Fruit fly (Drosophila melanogaster) whole organism, wandering third instar larva: ENCODE measurements around the gene Bub3.

Experiments used
- CG32264 ChIP-seq: fragments of 200-800 bp; sonication (Bioruptor generic); optimal IDR thresholded peaks from 2 replicates; lab custom pipeline; 2016; ENCODE audit warnings: missing biosample characterization, missing genetic modification characterization
- Hnf4 ChIP-seq: fragments of 200-800 bp; sonication (Bioruptor generic); optimal IDR thresholded peaks from 2 replicates; lab custom pipeline; 2016; ENCODE audit warnings: missing biosample characterization, mild to moderate bottlenecking, missing genetic modification characterization
- Hr78 ChIP-seq: fragments of >200 bp; optimal IDR thresholded peaks from 2 replicates; lab custom pipeline; 2017; ENCODE audit warnings: missing biosample characterization, missing genetic modification characterization
- Hr83 ChIP-seq: fragments of 200-300 bp; sonication (Bioruptor generic); optimal IDR thresholded peaks from 2 replicates; lab custom pipeline; 2016; ENCODE audit warnings: missing biosample characterization, mild to moderate bottlenecking, missing genetic modification characterization, moderate library complexity; ENCODE audit not compliant: poor library complexity, severe bottlenecking
- Mio ChIP-seq: sonication (Bioruptor generic); optimal IDR thresholded peaks from 2 replicates; lab custom pipeline; 2016; ENCODE audit warnings: missing biosample characterization, missing genetic modification characterization
- Sp1 ChIP-seq: fragments of 200-800 bp; sonication (Bioruptor generic); optimal IDR thresholded peaks from 3 replicates; lab custom pipeline; 2019; ENCODE audit warnings: missing biosample characterization, mild to moderate bottlenecking, missing genetic modification characterization, moderate library complexity
- Vsx2 ChIP-seq: fragments of 200-300, 225-300 bp; sonication (Bioruptor generic); optimal IDR thresholded peaks from 2 replicates; lab custom pipeline; 2018; ENCODE audit warnings: missing biosample characterization, missing genetic modification characterization; ENCODE audit not compliant: partially characterized antibody
- br ChIP-seq: fragments of 200-800 bp; sonication (Bioruptor generic); optimal IDR thresholded peaks from 2 replicates; lab custom pipeline; 2016; ENCODE audit warnings: missing biosample characterization, missing genetic modification characterization
- dl ChIP-seq, 2 experiments: fragments of 175-275, 200-275 bp in 1 of 2; fragments of 200-275 bp in 1 of 2; sonication (Bioruptor generic); optimal IDR thresholded peaks; lab custom pipeline; 2018; ENCODE audit warnings: mild to moderate bottlenecking in 2 of 2, missing biosample characterization in 2 of 2, missing genetic modification characterization in 2 of 2, moderate library complexity in 2 of 2; ENCODE audit not compliant: partially characterized antibody in 2 of 2, insufficient read depth in 1 of 2
- fru ChIP-seq: fragments of 200-800 bp; sonication (Bioruptor generic); optimal IDR thresholded peaks from 3 replicates; lab custom pipeline; 2016; ENCODE audit warnings: missing biosample characterization, mild to moderate bottlenecking, missing genetic modification characterization
- h ChIP-seq: fragments of 200-800 bp; sonication (Bioruptor generic); optimal IDR thresholded peaks from 3 replicates; lab custom pipeline; 2016; ENCODE audit warnings: missing biosample characterization, mild to moderate bottlenecking, missing genetic modification characterization
- pan ChIP-seq: fragments of >200 bp; optimal IDR thresholded peaks from 2 replicates; lab custom pipeline; 2017
- psq ChIP-seq: fragments of 200-800 bp; sonication (Bioruptor generic); optimal IDR thresholded peaks from 3 replicates; lab custom pipeline; 2017; ENCODE audit warnings: missing biosample characterization, mild to moderate bottlenecking, missing genetic modification characterization, moderate library complexity
- rgr ChIP-seq: fragments of 200-800 bp; sonication (Bioruptor generic); optimal IDR thresholded peaks from 3 replicates; lab custom pipeline; 2016; ENCODE audit warnings: missing biosample characterization, mild to moderate bottlenecking, missing genetic modification characterization

DNA sequence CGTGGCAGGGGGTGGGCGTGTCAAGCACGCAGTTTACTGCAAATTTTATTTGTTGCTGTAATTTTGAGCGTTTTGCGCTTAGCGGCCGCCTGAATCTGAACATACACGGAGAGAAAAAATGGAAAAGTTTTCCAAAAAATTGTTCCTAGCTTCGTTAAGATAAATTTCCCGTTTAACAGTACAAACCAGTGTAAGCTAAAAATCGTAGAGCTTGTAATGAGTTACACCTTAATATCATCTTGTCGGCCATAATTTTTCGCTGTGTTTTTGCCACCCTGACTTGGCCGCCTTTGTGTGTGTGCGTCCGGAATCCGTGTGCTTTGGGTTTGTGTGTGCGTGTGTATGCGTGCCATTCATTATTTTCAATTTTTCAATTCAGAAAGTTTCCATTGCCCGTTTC lies 23.7 kb downstream of the Bub3 start:
- TF ChIP-seq CG32264 (GFP tag; lab: Kevin White, UChicago): no peak
- TF ChIP-seq Sp1 (GFP tag; lab: Kevin White, UChicago): no peak
- TF ChIP-seq dl (GFP tag; optimal IDR thresholded peaks at IDR 0.05; lab: Kevin White, UChicago; ENCODE audit: insufficient read depth in 1 of 2, partially characterized antibody in 2 of 2): no peak
- TF ChIP-seq br (GFP tag; lab: Kevin White, UChicago): no peak
- TF ChIP-seq pan: no peak
- no peak for TF ChIP-seq Hnf4
- TF ChIP-seq Vsx2: no peak
- no peak for TF ChIP-seq Mio (GFP tag; lab: Kevin White, UChicago)
- no peak for TF ChIP-seq fru (GFP tag; lab: Kevin White, UChicago)
- TF ChIP-seq h (GFP tag; lab: Kevin White, UChicago): peak; percentile 1
- no peak for TF ChIP-seq rgr (GFP tag; lab: Kevin White, UChicago)
- no peak for TF ChIP-seq psq (GFP tag; lab: Kevin White, UChicago)
- no peak for TF ChIP-seq Hr78
- no peak for TF ChIP-seq Hr83
